Fruit fly (Drosophila melanogaster): ENCODE results near the gene bgm.

bgm gene

dm6 chr2L:14047170-14047632 lies 34.4 kb downstream of the bgm start, which contains the start of gene NimC4 (continued):
- TF ChIP-seq CG13775 (GFP tag; optimal IDR thresholded peaks at IDR 0.05): peak; percentile 91
- no peak for TF ChIP-seq CG17912 (GFP tag; optimal IDR thresholded peaks at IDR 0.05)
- peak; percentile 45 for TF ChIP-seq ewg (GFP tag; optimal IDR thresholded peaks at IDR 0.05)
- no peak for TF ChIP-seq CG10147 (GFP tag; optimal IDR thresholded peaks at IDR 0.05)
- TF ChIP-seq Dll (GFP tag; IDR thresholded peaks at IDR 0.05; ENCODE audit: partially characterized antibody): no peak
- TF ChIP-seq sr (GFP tag; IDR thresholded peaks at IDR 0.05): no peak
- no peak for TF ChIP-seq sd (tag; optimal IDR thresholded peaks at IDR 0.05)
- TF ChIP-seq CG17829 (tag; optimal IDR thresholded peaks at IDR 0.05): peak; percentile 95
- TF ChIP-seq prd (optimal IDR thresholded peaks at IDR 0.05): no peak
- TF ChIP-seq prd (GFP tag; IDR thresholded peaks at IDR 0.05): peak; percentile 99
- peak; percentile 98 for TF ChIP-seq ac (GFP tag; optimal IDR thresholded peaks at IDR 0.05)
- no peak for TF ChIP-seq CG7963 (GFP tag; IDR thresholded peaks at IDR 0.05; ENCODE audit: partially characterized antibody)
- no peak for TF ChIP-seq CG34376 (GFP tag; optimal IDR thresholded peaks at IDR 0.05)
- TF ChIP-seq gem (tag; optimal IDR thresholded peaks at IDR 0.05): peak; percentile 88
- no peak for TF ChIP-seq emc (GFP tag; optimal IDR thresholded peaks at IDR 0.05)
- TF ChIP-seq CG1602 (GFP tag; optimal IDR thresholded peaks at IDR 0.05): peak; percentile 85
- TF ChIP-seq CG7271 (tag; optimal IDR thresholded peaks at IDR 0.05): peak; percentile 97
- peak; percentile 87 for TF ChIP-seq chn (GFP tag; optimal IDR thresholded peaks at IDR 0.05)
- no peak for TF ChIP-seq odd (GFP tag; optimal IDR thresholded peaks at IDR 0.05)
- TF ChIP-seq CG11398 (GFP tag; optimal IDR thresholded peaks at IDR 0.05): peak; percentile 63
- TF ChIP-seq Nf-YA (GFP tag; IDR thresholded peaks at IDR 0.05): no peak
- no peak for TF ChIP-seq corto (GFP tag; optimal IDR thresholded peaks at IDR 0.05)
- TF ChIP-seq br (optimal IDR thresholded peaks at IDR 0.05): no peak
- no peak for TF ChIP-seq CG13296 (GFP tag; optimal IDR thresholded peaks at IDR 0.05)
- peak; percentile 97 for TF ChIP-seq CG9727 (GFP tag; optimal IDR thresholded peaks at IDR 0.05)
- TF ChIP-seq CG11247 (GFP tag; IDR thresholded peaks at IDR 0.05): peak; percentile 41; the same call in 1 of the 2 replicates
- peak; percentile 49; the same call in 1 of the 2 replicates for TF ChIP-seq Awh (GFP tag; IDR thresholded peaks at IDR 0.05)
- TF ChIP-seq CG14710 (tag; optimal IDR thresholded peaks at IDR 0.05): peak; percentile 93

- TF ChIP-seq abd-A (tag; optimal IDR thresholded peaks at IDR 0.05) (peak; percentile 94), cg (GFP tag; optimal IDR thresholded peaks at IDR 0.05) (peak; percentile 70), Trl (optimal IDR thresholded peaks at IDR 0.05) (peak in 1 of 2 experiments; percentile 43), Trl (GFP tag; optimal IDR thresholded peaks at IDR 0.05) (no peak), CG43689 (GFP tag; IDR thresholded peaks at IDR 0.05) (no peak), Ets65A (GFP tag) (peak; percentile 67), lilli (GFP tag; optimal IDR thresholded peaks at IDR 0.05) (no peak), Deaf1 (tag; optimal IDR thresholded peaks at IDR 0.05) (peak; percentile 49)
Measured at dm6 chr2L:14049958-14050357, 37.2 kb downstream of the bgm start.

dm6 chr2L:14054281-14054680 lies 41.5 kb downstream of the bgm start:
- TF ChIP-seq CG10274 (GFP tag; optimal IDR thresholded peaks at IDR 0.05) (no peak), abd-A (tag; optimal IDR thresholded peaks at IDR 0.05) (peak; percentile 68), CG3847 (GFP tag; IDR thresholded peaks at IDR 0.05) (no peak), kay (GFP tag; optimal IDR thresholded peaks at IDR 0.05) (no peak), Trl (optimal IDR thresholded peaks at IDR 0.05) (peak; percentile 75 to 78), Trl (GFP tag; optimal IDR thresholded peaks at IDR 0.05) (no peak), Deaf1 (tag; optimal IDR thresholded peaks at IDR 0.05) (peak; percentile 59), CG7745 (tag; optimal IDR thresholded peaks at IDR 0.05) (no peak), Mrtf (GFP tag; IDR thresholded peaks at IDR 0.05) (0 out of 3 replicates have a peak, but pooled peaks have one; percentile 42), amos (GFP tag; IDR thresholded peaks at IDR 0.05; ENCODE audit: partially characterized antibody) (no peak), CG3163 (GFP tag; optimal IDR thresholded peaks at IDR 0.05) (peak; percentile 82), CG10543 (GFP tag; optimal IDR thresholded peaks at IDR 0.05) (no peak), Ssrp (tag; optimal IDR thresholded peaks at IDR 0.05) (no peak), CG34422 (GFP tag; IDR thresholded peaks at IDR 0.05) (no peak), yki (optimal IDR thresholded peaks at IDR 0.05) (peak; percentile 18), CG6254 (GFP tag; optimal IDR thresholded peaks at IDR 0.05) (peak; percentile 91), ewg (GFP tag; optimal IDR thresholded peaks at IDR 0.05) (peak; percentile 18), crol (GFP tag; IDR thresholded peaks at IDR 0.05) (peak; percentile 78), CG10366 (GFP tag; IDR thresholded peaks at IDR 0.05) (peak; percentile 38; the same call in 1 of the 2 replicates), cg (GFP tag; optimal IDR thresholded peaks at IDR 0.05) (peak; percentile 34)

Data from whole organism, embryonic.